Fruit fly (Drosophila melanogaster) whole organism, embryonic: ENCODE measurements around the gene PhKgamma.

Source experiments
- Adf1 ChIP-seq: fragments of 200-800 bp; sonication (Bioruptor generic); IDR thresholded peaks from 2 replicates; pipeline ENCODE4 v1.3.6; 2022; ENCODE audit warnings: missing biosample characterization, missing genetic modification characterization
- Bdp1 ChIP-seq: fragments of 200-800 bp; sonication (Bioruptor generic); optimal IDR thresholded peaks from 3 replicates; lab custom pipeline; 2016; ENCODE audit warnings: missing biosample characterization, missing genetic modification characterization
- CG10654 ChIP-seq: fragments of 200-800 bp; sonication (Bioruptor generic); optimal IDR thresholded peaks from 2 replicates; lab custom pipeline; 2016; ENCODE audit warnings: missing biosample characterization, missing genetic modification characterization
- CG11504 ChIP-seq: fragments of 200-800 bp; sonication (Bioruptor generic); optimal IDR thresholded peaks from 3 replicates; lab custom pipeline; 2019; ENCODE audit warnings: missing biosample characterization, mild to moderate bottlenecking, missing genetic modification characterization, moderate library complexity
- CG14965 ChIP-seq: fragments of 200-800 bp; sonication (Bioruptor generic); optimal IDR thresholded peaks from 2 replicates; lab custom pipeline; 2016; ENCODE audit warnings: missing biosample characterization, missing genetic modification characterization, borderline replicate concordance
- CG17361 ChIP-seq: fragments of 200-800 bp; sonication (Bioruptor generic); IDR thresholded peaks from 3 replicates; pipeline ENCODE4 v1.3.6; 2022; ENCODE audit warnings: missing biosample characterization, missing genetic modification characterization
- CG17612 ChIP-seq: fragments of 200-800 bp; sonication (Bioruptor generic); IDR thresholded peaks from 2 replicates; pipeline ENCODE4 v1.3.6; 2022; ENCODE audit warnings: missing biosample characterization, missing genetic modification characterization
- CG18476 ChIP-seq: fragments of 200-800 bp; sonication (Bioruptor generic); optimal IDR thresholded peaks from 2 replicates; lab custom pipeline; 2016; ENCODE audit warnings: missing biosample characterization, mild to moderate bottlenecking, missing genetic modification characterization
- CG2129 ChIP-seq: fragments of 200-800 bp; sonication (Bioruptor generic); IDR thresholded peaks from 2 replicates; pipeline ENCODE4 v1.3.6; 2022; ENCODE audit warnings: missing biosample characterization, missing genetic modification characterization; ENCODE audit not compliant: partially characterized antibody
- CG2712 ChIP-seq: fragments of 200-800 bp; optimal IDR thresholded peaks from 3 replicates; lab custom pipeline; 2019; ENCODE audit warnings: missing biosample characterization, mild to moderate bottlenecking, missing genetic modification characterization, moderate library complexity
- CG30020 ChIP-seq: fragments of 200-800 bp; optimal IDR thresholded peaks from 2 replicates; lab custom pipeline; 2019; ENCODE audit warnings: missing biosample characterization, mild to moderate bottlenecking, missing genetic modification characterization, moderate library complexity
- CG30403 ChIP-seq: fragments of 200-800 bp; sonication (Bioruptor generic); optimal IDR thresholded peaks from 3 replicates; lab custom pipeline; 2016; ENCODE audit warnings: missing biosample characterization, missing genetic modification characterization
- CG32532 ChIP-seq: fragments of 200-800 bp; sonication (Bioruptor generic); IDR thresholded peaks from 2 replicates; pipeline ENCODE4 v1.3.6; 2022; ENCODE audit warnings: missing biosample characterization, missing genetic modification characterization
- CG34224 ChIP-seq: fragments of 200-800 bp; sonication (Bioruptor generic); IDR thresholded peaks from 3 replicates; pipeline ENCODE4 v1.3.6; 2022; ENCODE audit warnings: missing biosample characterization, missing genetic modification characterization; ENCODE audit not compliant: partially characterized antibody
- CG3995 ChIP-seq: fragments of 200-800 bp; sonication (Bioruptor generic); optimal IDR thresholded peaks from 3 replicates; lab custom pipeline; 2016; ENCODE audit warnings: missing biosample characterization, missing genetic modification characterization
- CG4360 ChIP-seq: fragments of 200-800 bp; sonication (Bioruptor generic); IDR thresholded peaks from 2 replicates; pipeline ENCODE4 v1.3.6; 2022; ENCODE audit warnings: missing biosample characterization, missing genetic modification characterization
- CG8765 ChIP-seq: fragments of 200-800 bp; sonication (Bioruptor generic); IDR thresholded peaks from 2 replicates; pipeline ENCODE4 v1.3.6; 2022; ENCODE audit warnings: missing biosample characterization, missing genetic modification characterization
- Camta ChIP-seq: fragments of 200-800 bp; sonication (Bioruptor generic); optimal IDR thresholded peaks from 2 replicates; lab custom pipeline; 2016; ENCODE audit warnings: missing biosample characterization, missing genetic modification characterization
- Chrac-16 ChIP-seq: fragments of 200-800 bp; sonication (Bioruptor generic); optimal IDR thresholded peaks from 3 replicates; lab custom pipeline; 2016; ENCODE audit warnings: missing biosample characterization, missing genetic modification characterization
- CoRest ChIP-seq: fragments of 200-800 bp; sonication (Bioruptor generic); optimal IDR thresholded peaks from 3 replicates; lab custom pipeline; 2018; ENCODE audit warnings: missing biosample characterization, mild to moderate bottlenecking, missing genetic modification characterization, moderate library complexity
- CrebB ChIP-seq: fragments of 200-800 bp; sonication (Bioruptor generic); optimal IDR thresholded peaks from 3 replicates; lab custom pipeline; 2018; ENCODE audit warnings: missing biosample characterization, mild to moderate bottlenecking, missing genetic modification characterization
- D19A ChIP-seq: fragments of 200-800 bp; optimal IDR thresholded peaks from 3 replicates; lab custom pipeline; 2019; ENCODE audit warnings: missing biosample characterization, mild to moderate bottlenecking, missing genetic modification characterization, moderate library complexity
- Deaf1 ChIP-seq: fragments of 200-800 bp; optimal IDR thresholded peaks from 3 replicates; lab custom pipeline; 2019; ENCODE audit warnings: missing biosample characterization, mild to moderate bottlenecking, missing genetic modification characterization, moderate library complexity
- Ets97D ChIP-seq: fragments of 200-800 bp; sonication (Bioruptor generic); optimal IDR thresholded peaks from 3 replicates; lab custom pipeline; 2016; ENCODE audit warnings: missing biosample characterization, missing genetic modification characterization
- Gug ChIP-seq: fragments of 200-800 bp; sonication (Bioruptor generic); IDR thresholded peaks from 4 replicates; pipeline ENCODE4 v1.3.6; 2022; ENCODE audit warnings: missing biosample characterization, missing genetic modification characterization
- Hsf ChIP-seq: fragments of 200-800 bp; sonication (Bioruptor generic); optimal IDR thresholded peaks from 3 replicates; lab custom pipeline; 2016; ENCODE audit warnings: missing biosample characterization, missing genetic modification characterization
- Max ChIP-seq: fragments of 200-800 bp; sonication (Bioruptor generic); optimal IDR thresholded peaks from 2 replicates; lab custom pipeline; 2016; ENCODE audit warnings: missing biosample characterization, mild to moderate bottlenecking, missing genetic modification characterization
- NK7.1 ChIP-seq: fragments of 200-800 bp; sonication (Bioruptor generic); optimal IDR thresholded peaks from 3 replicates; lab custom pipeline; 2016; ENCODE audit warnings: missing biosample characterization, missing genetic modification characterization
- Neu2 ChIP-seq: fragments of 200-800 bp; sonication (Bioruptor generic); optimal IDR thresholded peaks from 3 replicates; lab custom pipeline; 2016; ENCODE audit warnings: missing biosample characterization, missing genetic modification characterization, borderline replicate concordance
- TFAM ChIP-seq: fragments of 200-800 bp; sonication (Bioruptor generic); optimal IDR thresholded peaks from 2 replicates; lab custom pipeline; 2017; ENCODE audit warnings: missing biosample characterization, missing genetic modification characterization, inconsistent platforms
- Usf ChIP-seq: fragments of 200-800 bp; sonication (Bioruptor generic); optimal IDR thresholded peaks from 2 replicates; lab custom pipeline; 2017; ENCODE audit warnings: missing genotype, missing biosample characterization, missing genetic modification characterization
- ap ChIP-seq: fragments of 200-800 bp; sonication (Bioruptor generic); IDR thresholded peaks from 2 replicates; pipeline ENCODE4 v1.3.6; 2022; ENCODE audit warnings: missing biosample characterization, missing genetic modification characterization
- br ChIP-seq: fragments of >200 bp; optimal IDR thresholded peaks from 2 replicates; lab custom pipeline; 2017
- chinmo ChIP-seq: fragments of 200-800 bp; sonication (Bioruptor generic); IDR thresholded peaks from 4 replicates; pipeline ENCODE4 v1.3.6; 2022; ENCODE audit warnings: missing biosample characterization, missing genetic modification characterization; ENCODE audit not compliant: partially characterized antibody
- cwo ChIP-seq: fragments of 200-800 bp; sonication (Bioruptor generic); optimal IDR thresholded peaks from 3 replicates; lab custom pipeline; 2017; ENCODE audit warnings: missing biosample characterization, missing genetic modification characterization, mild to moderate bottlenecking, moderate library complexity, missing genetic modification reagents
- dpn ChIP-seq, 2 experiments: fragments of 200-800 bp; sonication (Bioruptor generic); optimal IDR thresholded peaks; 3 replicates each; lab custom pipeline; 2016; ENCODE audit warnings: missing biosample characterization in 2 of 2, missing genetic modification characterization in 2 of 2
- ems ChIP-seq: fragments of 200-800 bp; sonication (Bioruptor generic); optimal IDR thresholded peaks from 3 replicates; lab custom pipeline; 2016; ENCODE audit warnings: missing biosample characterization, missing genetic modification characterization
- en ChIP-seq: fragments of 200-800 bp; sonication (Bioruptor generic); optimal IDR thresholded peaks from 2 replicates; lab custom pipeline; 2016; ENCODE audit warnings: missing biosample characterization, missing genetic modification characterization
- fd64A ChIP-seq: fragments of 200-800 bp; sonication (Bioruptor generic); optimal IDR thresholded peaks from 3 replicates; lab custom pipeline; 2018; ENCODE audit warnings: missing biosample characterization, mild to moderate bottlenecking, missing genetic modification characterization
- fu2 ChIP-seq: fragments of 200-800 bp; sonication (Bioruptor generic); optimal IDR thresholded peaks from 2 replicates; lab custom pipeline; 2016; ENCODE audit warnings: missing biosample characterization, missing genetic modification characterization
- grau ChIP-seq: fragments of 200-800 bp; optimal IDR thresholded peaks from 3 replicates; lab custom pipeline; 2019; ENCODE audit warnings: missing biosample characterization, mild to moderate bottlenecking, missing genetic modification characterization, moderate library complexity
- gsb-n ChIP-seq: fragments of 200-800 bp; sonication (Bioruptor generic); optimal IDR thresholded peaks from 3 replicates; lab custom pipeline; 2018; ENCODE audit warnings: missing biosample characterization, mild to moderate bottlenecking, missing genetic modification characterization
- kah ChIP-seq: fragments of 200-800 bp; sonication (Bioruptor generic); optimal IDR thresholded peaks from 2 replicates; lab custom pipeline; 2018; ENCODE audit warnings: missing biosample characterization, mild to moderate bottlenecking, missing genetic modification characterization
- knrl ChIP-seq: fragments of 200-800 bp; sonication (Bioruptor generic); IDR thresholded peaks from 3 replicates; pipeline ENCODE4 v1.3.6; 2022; ENCODE audit warnings: missing biosample characterization, missing genetic modification characterization; ENCODE audit not compliant: partially characterized antibody
- mld ChIP-seq: fragments of 200-800 bp; sonication (Bioruptor generic); IDR thresholded peaks from 3 replicates; pipeline ENCODE4 v1.3.6; 2022; ENCODE audit warnings: missing biosample characterization, missing genetic modification characterization; ENCODE audit not compliant: partially characterized antibody
- phol ChIP-seq: fragments of 200-800 bp; sonication (Bioruptor generic); optimal IDR thresholded peaks from 3 replicates; lab custom pipeline; 2018; ENCODE audit warnings: missing biosample characterization, mild to moderate bottlenecking, missing genetic modification characterization, moderate library complexity
- sens-2 ChIP-seq: fragments of 200-800 bp; sonication (Bioruptor generic); IDR thresholded peaks from 2 replicates; pipeline ENCODE4 v1.3.6; 2022; ENCODE audit warnings: missing biosample characterization, missing genetic modification characterization
- slp2 ChIP-seq: fragments of 200-800 bp; sonication (Bioruptor generic); optimal IDR thresholded peaks from 2 replicates; lab custom pipeline; 2016; ENCODE audit warnings: missing biosample characterization, missing genetic modification characterization
- trh ChIP-seq: fragments of 200-800 bp; sonication (Bioruptor generic); optimal IDR thresholded peaks from 2 replicates; lab custom pipeline; 2016; ENCODE audit warnings: missing biosample characterization, missing genetic modification characterization
- vvl ChIP-seq: fragments of 200-800 bp; sonication (Bioruptor generic); IDR thresholded peaks from 2 replicates; pipeline ENCODE4 v1.3.6; 2022; ENCODE audit warnings: missing biosample characterization, missing genetic modification characterization
- wdn ChIP-seq: fragments of 200-800 bp; sonication (Bioruptor generic); IDR thresholded peaks from 2 replicates; pipeline ENCODE4 v1.3.6; 2022; ENCODE audit warnings: missing biosample characterization, missing genetic modification characterization
- z ChIP-seq: fragments of 200-800 bp; sonication (Bioruptor generic); IDR thresholded peaks from 3 replicates; pipeline ENCODE4 v1.3.6; 2022; ENCODE audit warnings: missing biosample characterization, missing genetic modification characterization

The PhKgamma gene

dm6 chrX:11715263-11715659, 20.3 kb downstream of the PhKgamma start, which contains the start of gene Amun (continued):
- TF ChIP-seq Chrac-16 = no peak
- no peak for TF ChIP-seq CG3995 (GFP tag; lab: Kevin White, UChicago)
- TF ChIP-seq CG32532 = peak; percentile 71
- TF ChIP-seq CG10654 = no peak
- TF ChIP-seq CG34224 = no peak
- TF ChIP-seq vvl (GFP tag; lab: Robert Waterston, UW) = peak; percentile 14; the same call in 1 of the 2 replicates
- TF ChIP-seq D19A (tag; lab: Kevin White, UChicago) = no peak
- peak; percentile 50 for TF ChIP-seq CG30403 (GFP tag; lab: Kevin White, UChicago)
- no peak for TF ChIP-seq Ets97D (GFP tag; lab: Kevin White, UChicago)
- no peak for TF ChIP-seq CG2129 (GFP tag; lab: Robert Waterston, UW)
- TF ChIP-seq CrebB = no peak
- no peak for TF ChIP-seq CoRest
- peak; percentile 6 for TF ChIP-seq CG2712 (tag; lab: Kevin White, UChicago)
- no peak for TF ChIP-seq chinmo (GFP tag; lab: Robert Waterston, UW)
- no peak for TF ChIP-seq CG18476 (GFP tag; lab: Kevin White, UChicago)
- TF ChIP-seq cwo = no peak
- peak; percentile 26 for TF ChIP-seq en
- no peak for TF ChIP-seq CG17361 (GFP tag; lab: Robert Waterston, UW)
- no peak for TF ChIP-seq Max (GFP tag; lab: Kevin White, UChicago)
- no peak for TF ChIP-seq Deaf1 (tag; lab: Kevin White, UChicago)
- TF ChIP-seq mld = no peak
- no peak for TF ChIP-seq gsb-n (tag; lab: Kevin White, UChicago)
- no peak for TF ChIP-seq TFAM (GFP tag; lab: Kevin White, UChicago)
- no peak for TF ChIP-seq NK7.1 (GFP tag; lab: Kevin White, UChicago)
- TF ChIP-seq CG11504 (tag; lab: Kevin White, UChicago) = peak; percentile 3
- no peak for TF ChIP-seq fd64A (GFP tag; lab: Kevin White, UChicago)
- TF ChIP-seq CG8765 (GFP tag; lab: Robert Waterston, UW) = no peak
- no peak for TF ChIP-seq sens-2 (GFP tag; lab: Robert Waterston, UW)
- no peak for TF ChIP-seq CG14965 (GFP tag; lab: Kevin White, UChicago)
- no peak for TF ChIP-seq grau (tag; lab: Kevin White, UChicago)
- TF ChIP-seq fu2 (GFP tag; lab: Kevin White, UChicago) = peak; percentile 15
- no peak for TF ChIP-seq trh (GFP tag; lab: Kevin White, UChicago)
- no peak for TF ChIP-seq CG4360
- TF ChIP-seq z = no peak
- no peak for TF ChIP-seq ap (GFP tag; lab: Robert Waterston, UW)
- no peak for TF ChIP-seq Usf (GFP tag; lab: Kevin White, UChicago)
- TF ChIP-seq slp2 = peak; percentile 12
- TF ChIP-seq phol (tag; lab: Kevin White, UChicago) = no peak
- no peak for TF ChIP-seq Neu2 (GFP tag; lab: Kevin White, UChicago)
- no peak for TF ChIP-seq br
- no peak for TF ChIP-seq Bdp1 (GFP tag; lab: Kevin White, UChicago)
- TF ChIP-seq CG30020 = no peak
- no peak for TF ChIP-seq Camta (GFP tag; lab: Kevin White, UChicago)
- TF ChIP-seq dpn (GFP tag; optimal IDR thresholded peaks at IDR 0.05; lab: Kevin White, UChicago) = no peak
- 0 out of 2 replicates have a peak, but pooled peaks have one; percentile 34 for TF ChIP-seq wdn (GFP tag; lab: Robert Waterston, UW)
- TF ChIP-seq CG17612 (GFP tag; lab: Robert Waterston, UW) = no peak; the same call in 1 of the 2 replicates
- no peak for TF ChIP-seq kah (GFP tag; lab: Kevin White, UChicago)
- no peak for TF ChIP-seq knrl (GFP tag; lab: Robert Waterston, UW)
- TF ChIP-seq ems (GFP tag; lab: Kevin White, UChicago) = peak; percentile 34
- peak; percentile 72; the same call in 3 of the 4 replicates for TF ChIP-seq Gug
- no peak for TF ChIP-seq Adf1 (GFP tag; lab: Robert Waterston, UW)
- TF ChIP-seq Hsf (GFP tag; lab: Kevin White, UChicago) = peak; percentile 25
